Worm (Caenorhabditis elegans) whole organism, L2 larva: Measurements from ENCODE around the gene pst-1.

Experiments used
- F13H6.1 ChIP-seq: sonication (generic microtip); optimal IDR thresholded peaks from 2 replicates; lab custom pipeline; 2016; ENCODE audit warnings: missing genetic modification characterization, missing compliant biosample characterization
- aly-2 ChIP-seq: fragments of 150-350 bp; optimal IDR thresholded peaks from 2 replicates; lab custom pipeline; 2014; ENCODE audit warnings: missing biosample characterization, missing genetic modification characterization
- ceh-82 ChIP-seq: fragments of 150-350 bp; optimal IDR thresholded peaks from 2 replicates; lab custom pipeline; 2014; ENCODE audit warnings: missing biosample characterization, missing genetic modification characterization
- egl-27 ChIP-seq: sonication (generic microtip); optimal IDR thresholded peaks from 3 replicates; lab custom pipeline; 2017; ENCODE audit warnings: missing biosample characterization, missing genetic modification reagents, missing genetic modification characterization
- elt-3 ChIP-seq: sonication (generic microtip); optimal IDR thresholded peaks from 2 replicates; lab custom pipeline; 2017; ENCODE audit warnings: missing biosample characterization, missing genetic modification characterization
- mdl-1 ChIP-seq, 2 experiments: fragments of 150-350 bp in 1 of 2; sonication (generic microtip) in 1 of 2; optimal IDR thresholded peaks; 2 replicates each; lab custom pipeline; 2017; ENCODE audit warnings: missing biosample characterization in 2 of 2, missing genetic modification characterization in 2 of 2
- nhr-12 ChIP-seq: fragments of 150-350 bp; optimal IDR thresholded peaks from 2 replicates; lab custom pipeline; 2014; ENCODE audit warnings: missing biosample characterization, missing genetic modification characterization
- nhr-129 ChIP-seq: fragments of 150-350 bp; optimal IDR thresholded peaks from 2 replicates; lab custom pipeline; 2014; ENCODE audit warnings: missing biosample characterization, missing genetic modification characterization
- nhr-237 ChIP-seq: fragments of 150-350 bp; optimal IDR thresholded peaks from 2 replicates; lab custom pipeline; 2014; ENCODE audit warnings: missing biosample characterization, missing genetic modification characterization
- nhr-25 ChIP-seq: fragments of 150-350 bp; sonication (generic microtip); optimal IDR thresholded peaks from 3 replicates; lab custom pipeline; 2014; ENCODE audit warnings: missing biosample characterization, missing genetic modification characterization
- skn-1 ChIP-seq: sonication (generic microtip); optimal IDR thresholded peaks from 2 replicates; lab custom pipeline; 2017; ENCODE audit warnings: missing biosample characterization, missing genetic modification characterization
- unc-62 ChIP-seq: fragments of 150-350 bp; optimal IDR thresholded peaks from 2 replicates; lab custom pipeline; 2014; ENCODE audit warnings: missing biosample characterization, missing genetic modification reagents, missing genetic modification characterization

DNA sequence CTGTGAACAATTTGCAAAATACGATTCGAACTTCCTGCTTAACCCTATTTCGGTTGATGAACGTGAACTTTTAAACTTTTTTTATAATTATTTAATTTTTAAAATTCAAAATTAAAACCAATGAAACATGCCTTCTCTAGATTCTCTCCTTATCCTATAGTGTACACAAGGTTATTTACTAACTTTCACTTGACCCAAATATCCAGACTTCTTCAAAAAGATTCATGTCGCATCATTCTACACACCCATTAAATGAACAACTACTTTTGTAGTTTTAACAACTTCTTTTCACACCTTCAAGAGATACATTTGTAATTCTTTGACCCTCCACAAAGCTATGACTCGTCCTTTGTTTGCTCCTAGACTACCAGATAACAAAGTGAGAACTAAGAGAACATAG, 39.5 kb downstream of the pst-1 start:
- TF ChIP-seq unc-62 (GFP tag; lab: Kevin White, UChicago) (no peak), nhr-25 (tag; lab: Kevin White, UChicago) (no peak), mdl-1 (tag; optimal IDR thresholded peaks at IDR 0.05; lab: Kevin White, UChicago) (no peak), skn-1 (tag; lab: Kevin White, UChicago) (no peak), ceh-82 (tag; lab: Kevin White, UChicago) (no peak), elt-3 (no peak), nhr-237 (tag; lab: Kevin White, UChicago) (no peak), nhr-129 (tag; lab: Kevin White, UChicago) (no peak), aly-2 (tag; lab: Kevin White, UChicago) (no peak), nhr-12 (tag; lab: Kevin White, UChicago) (no peak), egl-27 (tag; lab: Kevin White, UChicago) (no peak), F13H6.1 (no peak)
